Fruit fly (Drosophila melanogaster) whole organism, prepupa: ENCODE data around the gene Dpy-30L1.

Experiments
- Blimp-1 ChIP-seq: fragments of 200-800 bp; sonication (Bioruptor generic); optimal IDR thresholded peaks from 3 replicates; lab custom pipeline; 2017; ENCODE audit warnings: missing biosample characterization, missing genetic modification characterization, mild to moderate bottlenecking, moderate library complexity, missing genetic modification reagents
- CG11902 ChIP-seq: fragments of 200-800 bp; sonication (Bioruptor generic); optimal IDR thresholded peaks from 3 replicates; lab custom pipeline; 2016; ENCODE audit warnings: missing biosample characterization, missing genetic modification characterization
- CG16779 ChIP-seq: fragments of 200-800 bp; sonication (Bioruptor generic); optimal IDR thresholded peaks from 3 replicates; lab custom pipeline; 2017; ENCODE audit warnings: missing biosample characterization, mild to moderate bottlenecking, missing genetic modification characterization
- CG6163 ChIP-seq: fragments of 200-800 bp; sonication (Bioruptor generic); IDR thresholded peaks from 3 replicates; pipeline ENCODE4 v1.3.6; 2022; ENCODE audit warnings: missing biosample characterization, missing genetic modification characterization
- CG8632 ChIP-seq: fragments of 200-800 bp; sonication (Bioruptor generic); optimal IDR thresholded peaks from 3 replicates; lab custom pipeline; 2016; ENCODE audit warnings: missing biosample characterization, missing genetic modification characterization
- Gug ChIP-seq: fragments of 200-800 bp; sonication (Bioruptor generic); IDR thresholded peaks from 2 replicates; pipeline ENCODE4 v1.3.6; 2022; ENCODE audit warnings: missing biosample characterization, missing genetic modification characterization
- Lpt ChIP-seq: fragments of 200-800 bp; sonication (Bioruptor generic); optimal IDR thresholded peaks from 3 replicates; lab custom pipeline; 2016; ENCODE audit warnings: missing biosample characterization, missing genetic modification characterization
- Met ChIP-seq: fragments of 200-800 bp; sonication (Bioruptor generic); optimal IDR thresholded peaks from 3 replicates; lab custom pipeline; 2016; ENCODE audit warnings: missing biosample characterization, missing genetic modification characterization
- Smox ChIP-seq: fragments of 200-800 bp; sonication (Bioruptor generic); optimal IDR thresholded peaks from 3 replicates; lab custom pipeline; 2016; ENCODE audit warnings: missing biosample characterization, missing genetic modification characterization
- Sox102F ChIP-seq: fragments of 200-800 bp; sonication (Bioruptor generic); optimal IDR thresholded peaks from 2 replicates; lab custom pipeline; 2016; ENCODE audit warnings: missing biosample characterization, mild to moderate bottlenecking, missing genetic modification characterization
- Sox15 ChIP-seq: fragments of 200-800 bp; sonication (Bioruptor generic); optimal IDR thresholded peaks from 3 replicates; lab custom pipeline; 2016; ENCODE audit warnings: missing biosample characterization, missing genetic modification characterization
- fd85E ChIP-seq: fragments of 200-800 bp; sonication (Bioruptor generic); optimal IDR thresholded peaks from 3 replicates; lab custom pipeline; 2016; ENCODE audit warnings: missing biosample characterization, missing genetic modification characterization
- pdm3 ChIP-seq: fragments of 200-800 bp; sonication (Bioruptor generic); optimal IDR thresholded peaks from 3 replicates; lab custom pipeline; 2016; ENCODE audit warnings: missing biosample characterization, missing genetic modification characterization

dm6 chr2L:10701499-10702062 is 30.9 kb upstream of the Dpy-30L1 start, which contains the start of gene Lip1:
- TF ChIP-seq pdm3 (GFP tag; lab: Kevin White, UChicago): no peak
- no peak for TF ChIP-seq Blimp-1 (GFP tag; lab: Kevin White, UChicago)
- no peak for TF ChIP-seq CG16779 (tag; lab: Kevin White, UChicago)
- TF ChIP-seq Met: no peak
- TF ChIP-seq Smox (GFP tag; lab: Kevin White, UChicago): no peak
- TF ChIP-seq CG8632 (GFP tag; lab: Kevin White, UChicago): no peak
- no peak for TF ChIP-seq Sox102F (GFP tag; lab: Kevin White, UChicago)
- no peak for TF ChIP-seq CG6163
- no peak for TF ChIP-seq Lpt (GFP tag; lab: Kevin White, UChicago)
- TF ChIP-seq Sox15 (GFP tag; lab: Kevin White, UChicago): no peak
- no peak for TF ChIP-seq Gug (GFP tag; lab: Robert Waterston, UW)
- no peak for TF ChIP-seq CG11902 (GFP tag; lab: Kevin White, UChicago)
- TF ChIP-seq fd85E: no peak
